Fruit fly (Drosophila melanogaster): ENCODE measurements around the gene Kdsr.

Gene Kdsr

DNA sequence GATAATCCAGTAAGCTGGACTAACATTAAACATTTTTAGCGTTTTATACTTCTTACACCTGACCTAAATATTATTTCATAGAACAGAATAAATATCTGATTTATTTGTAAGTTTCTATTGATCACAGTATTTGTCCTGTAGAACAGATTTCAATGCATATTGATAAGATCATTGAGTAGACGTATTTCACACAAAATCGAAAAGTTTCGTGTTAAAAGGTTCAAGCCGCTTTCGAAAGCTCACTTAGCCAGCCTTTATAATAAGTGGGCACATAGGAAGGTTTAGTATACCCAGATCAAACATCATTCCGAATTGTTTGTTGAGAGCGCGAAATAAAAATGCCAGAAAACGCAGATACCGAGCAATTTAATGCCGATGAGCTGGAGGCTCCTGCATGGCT is 27.3 kb upstream of the Kdsr start, which contains the start of gene CG11893:
Gene CG11893 (plus strand): TSS at position 301 of the 400 bp plus-strand sequence.
- TF ChIP-seq gl (tag; optimal IDR thresholded peaks at IDR 0.05) (no peak), CG34367 (tag; optimal IDR thresholded peaks at IDR 0.05) (no peak), fd96Ca (GFP tag; IDR thresholded peaks at IDR 0.05) (no peak), CG4496 (GFP tag; IDR thresholded peaks at IDR 0.05) (no peak), D1 (tag; optimal IDR thresholded peaks at IDR 0.05) (no peak), CG13204 (GFP tag; optimal IDR thresholded peaks at IDR 0.05) (no peak), EcR (GFP tag; optimal IDR thresholded peaks at IDR 0.05) (no peak), CG17806 (tag; optimal IDR thresholded peaks at IDR 0.05) (no peak), Snoo (tag; optimal IDR thresholded peaks at IDR 0.05) (no peak), Pif1B (GFP tag; optimal IDR thresholded peaks at IDR 0.05) (no peak), CG12605 (GFP tag; IDR thresholded peaks at IDR 0.05) (no peak), CG10348 (GFP tag; IDR thresholded peaks at IDR 0.05) (no peak), CG9948 (tag; optimal IDR thresholded peaks at IDR 0.05) (no peak), CG14655 (GFP tag; optimal IDR thresholded peaks at IDR 0.05) (no peak), Pif1A (GFP tag; optimal IDR thresholded peaks at IDR 0.05) (no peak), CG32121 (GFP tag; IDR thresholded peaks at IDR 0.05) (no peak), Ets98B (GFP tag; IDR thresholded peaks at IDR 0.05) (no peak), CG8159 (tag; optimal IDR thresholded peaks at IDR 0.05) (no peak), CG8301 (tag; optimal IDR thresholded peaks at IDR 0.05) (no peak), CG15710 (tag; optimal IDR thresholded peaks at IDR 0.05) (no peak)

DNA sequence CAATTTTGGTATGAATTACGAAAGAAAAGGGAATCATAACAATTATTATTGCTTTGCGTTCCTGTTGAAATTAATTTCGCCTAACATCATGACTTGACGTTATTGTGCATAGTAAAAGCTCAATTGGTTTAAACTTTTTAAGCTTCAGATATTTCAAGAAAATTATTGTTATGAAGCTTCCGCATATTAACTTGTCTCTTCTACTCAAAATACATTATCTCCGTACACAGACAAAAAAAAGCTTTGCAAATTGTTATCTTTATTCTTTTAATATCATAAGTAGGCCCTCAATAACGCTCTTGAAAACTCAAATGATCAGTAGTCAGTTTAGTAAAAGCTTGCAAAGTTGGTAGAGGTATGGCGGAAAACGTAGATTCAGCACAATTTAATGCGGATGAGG is 24.8 kb upstream of the Kdsr start, which contains the start of gene CG13658:
Gene CG13658 (plus strand): TSS at position 347 of the 400 bp plus-strand sequence.
- TF ChIP-seq D1 (tag; optimal IDR thresholded peaks at IDR 0.05) (no peak), CG13204 (GFP tag; optimal IDR thresholded peaks at IDR 0.05) (no peak), fd96Ca (GFP tag; IDR thresholded peaks at IDR 0.05) (no peak), CG17806 (tag; optimal IDR thresholded peaks at IDR 0.05) (no peak), gl (tag; optimal IDR thresholded peaks at IDR 0.05) (no peak), Snoo (tag; optimal IDR thresholded peaks at IDR 0.05) (no peak), CG4496 (GFP tag; IDR thresholded peaks at IDR 0.05) (no peak), Ets98B (GFP tag; IDR thresholded peaks at IDR 0.05) (no peak), rn (GFP tag; IDR thresholded peaks at IDR 0.05) (no peak), EcR (GFP tag; optimal IDR thresholded peaks at IDR 0.05) (no peak)

DNA sequence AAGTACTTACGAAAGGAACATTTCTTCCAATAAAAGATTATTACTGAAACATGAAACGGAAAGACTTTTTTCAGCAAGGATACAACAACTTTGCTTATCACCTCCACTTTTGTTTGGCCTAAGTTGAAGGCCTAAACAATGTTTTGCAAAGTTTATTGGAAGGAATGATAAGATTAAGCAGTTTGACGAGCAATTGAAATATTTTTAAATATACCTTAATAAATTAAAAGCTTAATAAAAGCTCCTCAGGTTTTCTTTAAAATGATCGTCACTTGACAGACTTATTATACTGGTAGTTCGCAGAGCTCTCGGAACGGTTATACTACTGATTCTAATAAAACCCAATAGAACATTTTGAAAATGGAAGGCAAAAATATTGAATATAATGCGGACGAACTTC is 22.9 kb upstream of the Kdsr start, which contains the start of gene CG31104:
Gene CG31104 (plus strand): TSS at position 301 of the 400 bp plus-strand sequence.
- TF ChIP-seq Pif1B (GFP tag; optimal IDR thresholded peaks at IDR 0.05) (no peak), gl (tag; optimal IDR thresholded peaks at IDR 0.05) (no peak), Pif1A (GFP tag; optimal IDR thresholded peaks at IDR 0.05) (no peak), CG9948 (tag; optimal IDR thresholded peaks at IDR 0.05) (no peak), EcR (GFP tag; optimal IDR thresholded peaks at IDR 0.05) (no peak), CG8159 (tag; optimal IDR thresholded peaks at IDR 0.05) (no peak), D1 (tag; optimal IDR thresholded peaks at IDR 0.05) (no peak), CG4496 (GFP tag; IDR thresholded peaks at IDR 0.05) (no peak), fd96Ca (GFP tag; IDR thresholded peaks at IDR 0.05) (no peak), CG34367 (tag; optimal IDR thresholded peaks at IDR 0.05) (no peak), CG13204 (GFP tag; optimal IDR thresholded peaks at IDR 0.05) (no peak), CG10348 (GFP tag; IDR thresholded peaks at IDR 0.05) (no peak), Snoo (tag; optimal IDR thresholded peaks at IDR 0.05) (no peak), CG14655 (GFP tag; optimal IDR thresholded peaks at IDR 0.05) (no peak), CG12605 (GFP tag; IDR thresholded peaks at IDR 0.05) (no peak)

DNA sequence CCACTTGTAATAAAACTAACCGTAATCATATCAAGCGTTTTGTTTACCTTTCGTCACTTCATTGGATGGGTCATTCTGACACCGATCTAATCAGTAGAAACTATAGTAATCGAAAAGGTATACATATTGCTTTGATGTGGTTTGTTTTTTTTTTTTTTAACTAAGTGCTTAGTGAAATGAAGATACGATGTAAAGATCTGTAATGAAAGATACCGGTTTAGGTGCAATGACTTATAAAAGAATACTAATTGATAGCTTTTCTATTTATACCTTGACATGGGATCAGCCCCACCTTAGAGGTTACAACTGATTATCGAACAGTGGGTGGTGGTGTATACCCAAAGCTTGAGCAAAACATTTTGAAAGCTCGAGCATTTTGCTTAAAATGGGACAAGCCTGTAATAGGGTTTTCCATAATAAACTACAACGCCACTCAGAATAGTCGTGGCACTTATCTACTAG is 20.9 kb upstream of the Kdsr start, which contains the start of gene CG31300:
Gene CG31300 (plus strand): TSS at position 412 of the 462 bp plus-strand sequence.
- no peak for TF ChIP-seq fd96Ca (GFP tag; IDR thresholded peaks at IDR 0.05)
- TF ChIP-seq CG17806 (tag; optimal IDR thresholded peaks at IDR 0.05), result no peak
- no peak for TF ChIP-seq CG14655 (GFP tag; optimal IDR thresholded peaks at IDR 0.05)
- no peak for TF ChIP-seq Pif1B (GFP tag; optimal IDR thresholded peaks at IDR 0.05)
- TF ChIP-seq CG15710 (tag; optimal IDR thresholded peaks at IDR 0.05), result no peak
- no peak for TF ChIP-seq rn (GFP tag; IDR thresholded peaks at IDR 0.05)
- TF ChIP-seq D1 (tag; optimal IDR thresholded peaks at IDR 0.05), result no peak
- TF ChIP-seq CG13204 (GFP tag; optimal IDR thresholded peaks at IDR 0.05), result no peak
- no peak for TF ChIP-seq EcR (GFP tag; optimal IDR thresholded peaks at IDR 0.05)
- TF ChIP-seq CG8159 (tag; optimal IDR thresholded peaks at IDR 0.05), result no peak
- no peak for TF ChIP-seq CG12605 (GFP tag; IDR thresholded peaks at IDR 0.05)
- TF ChIP-seq Snoo (tag; optimal IDR thresholded peaks at IDR 0.05), result no peak
- TF ChIP-seq CG32121 (GFP tag; IDR thresholded peaks at IDR 0.05), result no peak
- no peak for TF ChIP-seq CG8301 (tag; optimal IDR thresholded peaks at IDR 0.05)

DNA sequence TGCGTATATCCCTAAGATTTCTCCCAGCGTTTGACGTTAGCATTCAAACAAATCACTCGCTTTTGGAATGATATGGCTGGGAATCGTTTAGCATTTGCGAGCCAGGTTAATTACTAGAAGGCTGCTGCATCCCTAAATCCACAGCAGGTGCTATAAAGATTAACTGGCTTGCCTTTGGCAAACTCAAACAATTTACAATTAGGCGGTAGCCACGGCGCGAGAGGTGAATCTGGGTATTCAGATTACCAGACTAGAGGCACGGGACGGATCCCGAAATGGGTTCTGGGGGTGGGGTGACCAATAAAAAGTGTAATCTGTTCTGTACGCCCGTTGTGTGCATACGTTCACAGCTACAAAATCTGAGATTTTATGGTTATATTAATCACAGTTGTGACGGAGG is 18.9 kb upstream of the Kdsr start, which contains the start of gene CG11892:
Gene CG11892 (plus strand): TSS at position 384 of the 400 bp plus-strand sequence.
- TF ChIP-seq Snoo (tag; optimal IDR thresholded peaks at IDR 0.05), result no peak
- TF ChIP-seq CG13204 (GFP tag; optimal IDR thresholded peaks at IDR 0.05), result no peak
- TF ChIP-seq EcR (GFP tag; optimal IDR thresholded peaks at IDR 0.05), result no peak
- no peak for TF ChIP-seq fd96Ca (GFP tag; IDR thresholded peaks at IDR 0.05)
- no peak for TF ChIP-seq CG9948 (tag; optimal IDR thresholded peaks at IDR 0.05)
- TF ChIP-seq rn (GFP tag; IDR thresholded peaks at IDR 0.05), result no peak
- no peak for TF ChIP-seq Pif1A (GFP tag; optimal IDR thresholded peaks at IDR 0.05)
- no peak for TF ChIP-seq CG8301 (tag; optimal IDR thresholded peaks at IDR 0.05)
- no peak for TF ChIP-seq D1 (tag; optimal IDR thresholded peaks at IDR 0.05)
- no peak for TF ChIP-seq CG12605 (GFP tag; IDR thresholded peaks at IDR 0.05)
- no peak for TF ChIP-seq CG15710 (tag; optimal IDR thresholded peaks at IDR 0.05)
- no peak for TF ChIP-seq gl (tag; optimal IDR thresholded peaks at IDR 0.05)
- TF ChIP-seq CG10348 (GFP tag; IDR thresholded peaks at IDR 0.05), result no peak

DNA sequence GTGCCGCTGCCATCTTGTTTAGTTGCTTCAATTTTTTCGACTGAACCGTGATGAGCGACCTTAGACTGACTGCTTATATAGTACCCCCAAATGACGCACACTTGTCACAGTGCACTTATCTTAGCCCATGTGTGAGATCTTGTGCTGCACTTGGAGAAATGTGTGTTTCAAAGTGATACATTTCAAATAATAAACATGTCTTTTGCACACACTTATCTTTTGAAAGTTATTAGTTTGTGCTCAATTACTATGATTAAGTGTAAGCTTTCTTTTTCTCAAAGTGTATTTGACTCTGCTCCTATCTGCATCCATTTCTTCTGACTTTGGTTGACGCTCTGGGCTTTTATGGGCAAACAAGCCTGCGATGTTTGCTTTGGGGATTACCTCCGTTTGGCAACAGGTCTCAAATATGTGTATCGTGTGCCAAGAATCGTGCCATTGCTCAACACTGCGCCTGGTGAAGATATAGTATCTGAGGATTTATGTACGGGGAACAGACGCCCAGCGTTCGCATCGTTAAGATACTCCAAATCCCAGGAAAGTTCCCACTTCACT is 17.6 kb upstream of the Kdsr start, which contains the start of gene CG10514:
Gene CG10514 (minus strand): TSS at position 51 of the 555 bp plus-strand sequence.
- TF ChIP-seq CG32121 (GFP tag; IDR thresholded peaks at IDR 0.05) (no peak), Pif1A (GFP tag; optimal IDR thresholded peaks at IDR 0.05) (peak; percentile 6), CG17806 (tag; optimal IDR thresholded peaks at IDR 0.05) (no peak), CG4496 (GFP tag; IDR thresholded peaks at IDR 0.05) (no peak), CG8301 (tag; optimal IDR thresholded peaks at IDR 0.05) (no peak), D1 (tag; optimal IDR thresholded peaks at IDR 0.05) (no peak), CG34367 (tag; optimal IDR thresholded peaks at IDR 0.05) (no peak)
